Fruit fly (Drosophila melanogaster) whole organism, embryonic: ENCODE results near the gene CG32832.

Experiments used
- ATbp ChIP-seq: fragments of 200-800 bp; sonication (Bioruptor generic); optimal IDR thresholded peaks from 2 replicates; lab custom pipeline; 2017; ENCODE audit warnings: missing biosample characterization, mild to moderate bottlenecking, missing genetic modification characterization, missing genetic modification reagents
- CG10366 ChIP-seq: fragments of 200-800 bp; sonication (Bioruptor generic); IDR thresholded peaks from 2 replicates; pipeline ENCODE4 v1.3.6; 2022; ENCODE audit warnings: missing biosample characterization, missing genetic modification characterization
- CG11398 ChIP-seq: fragments of 200-800 bp; sonication (Bioruptor generic); optimal IDR thresholded peaks from 2 replicates; lab custom pipeline; 2016; ENCODE audit warnings: missing biosample characterization, missing genetic modification characterization
- CG11504 ChIP-seq: fragments of 200-800 bp; sonication (Bioruptor generic); optimal IDR thresholded peaks from 3 replicates; lab custom pipeline; 2019; ENCODE audit warnings: missing biosample characterization, mild to moderate bottlenecking, missing genetic modification characterization, moderate library complexity
- CG13296 ChIP-seq: fragments of 200-800 bp; sonication (Bioruptor generic); optimal IDR thresholded peaks from 3 replicates; lab custom pipeline; 2018; ENCODE audit warnings: missing biosample characterization, mild to moderate bottlenecking, missing genetic modification characterization
- CG15479 ChIP-seq: fragments of 200-800 bp; sonication (Bioruptor generic); optimal IDR thresholded peaks from 3 replicates; lab custom pipeline; 2019; ENCODE audit warnings: missing biosample characterization, mild to moderate bottlenecking, missing genetic modification characterization, moderate library complexity
- CG15514 ChIP-seq: fragments of 200-800 bp; sonication (Bioruptor generic); optimal IDR thresholded peaks from 3 replicates; lab custom pipeline; 2017; ENCODE audit warnings: missing biosample characterization, missing genetic modification characterization, mild to moderate bottlenecking, moderate library complexity, missing genetic modification reagents
- CG17361 ChIP-seq: fragments of 200-800 bp; sonication (Bioruptor generic); IDR thresholded peaks from 3 replicates; pipeline ENCODE4 v1.3.6; 2022; ENCODE audit warnings: missing biosample characterization, missing genetic modification characterization
- CG18764 ChIP-seq: fragments of 200-800 bp; sonication (Bioruptor generic); optimal IDR thresholded peaks from 3 replicates; lab custom pipeline; 2016; ENCODE audit warnings: missing biosample characterization, missing genetic modification characterization
- CG2199 ChIP-seq: fragments of 200-800 bp; sonication (Bioruptor generic); IDR thresholded peaks from 3 replicates; pipeline ENCODE4 v1.3.6; 2022; ENCODE audit warnings: missing biosample characterization, missing genetic modification characterization
- CG31388 ChIP-seq: fragments of 200-800 bp; sonication (Bioruptor generic); optimal IDR thresholded peaks from 2 replicates; lab custom pipeline; 2016; ENCODE audit warnings: missing biosample characterization, missing genetic modification characterization
- CG3163 ChIP-seq: fragments of 200-800 bp; sonication (Bioruptor generic); optimal IDR thresholded peaks from 3 replicates; lab custom pipeline; 2016; ENCODE audit warnings: missing biosample characterization, missing genetic modification characterization
- CG6813 ChIP-seq: fragments of 200-800 bp; sonication (Bioruptor generic); optimal IDR thresholded peaks from 2 replicates; lab custom pipeline; 2017; ENCODE audit warnings: missing biosample characterization, missing genetic modification characterization, mild to moderate bottlenecking, moderate library complexity, missing genetic modification reagents
- CG7987 ChIP-seq: fragments of 200-800 bp; sonication (Bioruptor generic); optimal IDR thresholded peaks from 2 replicates; lab custom pipeline; 2018; ENCODE audit warnings: missing biosample characterization, mild to moderate bottlenecking, missing genetic modification characterization, moderate library complexity
- CG8290 ChIP-seq, 3 experiments: fragments of 200-800 bp; sonication (Bioruptor generic); optimal IDR thresholded peaks; 2 replicates each; lab custom pipeline; 2016 to 2019; ENCODE audit warnings: missing biosample characterization in 3 of 3, missing genetic modification characterization in 3 of 3, mild to moderate bottlenecking in 2 of 3, moderate library complexity in 1 of 3
- CG9215 ChIP-seq: fragments of 200-800 bp; sonication (Bioruptor generic); IDR thresholded peaks from 2 replicates; pipeline ENCODE4 v1.3.6; 2022; ENCODE audit warnings: missing biosample characterization, missing genetic modification characterization
- CG9437 ChIP-seq: fragments of 200-800 bp; sonication (Bioruptor generic); optimal IDR thresholded peaks from 2 replicates; lab custom pipeline; 2018; ENCODE audit warnings: missing biosample characterization, mild to moderate bottlenecking, missing genetic modification characterization
- CG9932 ChIP-seq: fragments of 200-800 bp; sonication (Bioruptor generic); IDR thresholded peaks from 2 replicates; pipeline ENCODE4 v1.3.6; 2022; ENCODE audit warnings: missing biosample characterization, missing genetic modification characterization
- CoRest ChIP-seq: fragments of 200-800 bp; sonication (Bioruptor generic); optimal IDR thresholded peaks from 3 replicates; lab custom pipeline; 2018; ENCODE audit warnings: missing biosample characterization, mild to moderate bottlenecking, missing genetic modification characterization, moderate library complexity
- D19A ChIP-seq: fragments of 200-800 bp; optimal IDR thresholded peaks from 3 replicates; lab custom pipeline; 2019; ENCODE audit warnings: missing biosample characterization, mild to moderate bottlenecking, missing genetic modification characterization, moderate library complexity
- Deaf1 ChIP-seq: fragments of 200-800 bp; optimal IDR thresholded peaks from 3 replicates; lab custom pipeline; 2019; ENCODE audit warnings: missing biosample characterization, mild to moderate bottlenecking, missing genetic modification characterization, moderate library complexity
- Dll ChIP-seq: fragments of 200-800 bp; sonication (Bioruptor generic); IDR thresholded peaks from 4 replicates; pipeline ENCODE4 v1.3.6; 2022; ENCODE audit warnings: missing biosample characterization, missing genetic modification characterization; ENCODE audit not compliant: partially characterized antibody
- Ets65A ChIP-seq: fragments of 200-800 bp; sonication (Bioruptor generic); peaks from one replicate; lab custom pipeline; 2016; ENCODE audit warnings: missing biosample characterization, missing genetic modification characterization
- HLH3B ChIP-seq: fragments of 200-800 bp; sonication (Bioruptor generic); IDR thresholded peaks from 2 replicates; pipeline ENCODE4 v1.3.6; 2022; ENCODE audit warnings: missing biosample characterization, missing genetic modification characterization
- HLH4C ChIP-seq: fragments of 200-800 bp; sonication (Bioruptor generic); IDR thresholded peaks from 3 replicates; pipeline ENCODE4 v1.3.6; 2022; ENCODE audit warnings: missing biosample characterization, missing genetic modification characterization; ENCODE audit not compliant: partially characterized antibody
- Med ChIP-seq: fragments of 200-800 bp; sonication (Bioruptor generic); peaks from one replicate; lab custom pipeline; 2016; ENCODE audit warnings: missing biosample characterization, missing genetic modification characterization, mild to moderate bottlenecking, inconsistent platforms, moderate library complexity
- NK7.1 ChIP-seq: fragments of 200-800 bp; sonication (Bioruptor generic); optimal IDR thresholded peaks from 3 replicates; lab custom pipeline; 2016; ENCODE audit warnings: missing biosample characterization, missing genetic modification characterization
- NfI ChIP-seq: fragments of 200-800 bp; sonication (Bioruptor generic); optimal IDR thresholded peaks from 3 replicates; lab custom pipeline; 2018; ENCODE audit warnings: missing biosample characterization, mild to moderate bottlenecking, missing genetic modification characterization, moderate library complexity
- Oli ChIP-seq: fragments of 200-800 bp; sonication (Bioruptor generic); optimal IDR thresholded peaks from 2 replicates; lab custom pipeline; 2018; ENCODE audit warnings: missing biosample characterization, mild to moderate bottlenecking, missing genetic modification characterization, moderate library complexity
- Sox102F ChIP-seq: fragments of 200-800 bp; sonication (Bioruptor generic); optimal IDR thresholded peaks from 2 replicates; lab custom pipeline; 2018; ENCODE audit warnings: missing biosample characterization, mild to moderate bottlenecking, missing genetic modification characterization, moderate library complexity
- Xrp1 ChIP-seq: fragments of 200-800 bp; sonication (Bioruptor generic); IDR thresholded peaks from 2 replicates; pipeline ENCODE4 v1.3.6; 2022; ENCODE audit warnings: missing biosample characterization, missing genetic modification characterization
- bowl ChIP-seq: fragments of 200-800 bp; sonication (Bioruptor generic); IDR thresholded peaks from 2 replicates; pipeline ENCODE4 v1.3.6; 2022; ENCODE audit warnings: missing biosample characterization, missing genetic modification characterization
- chinmo ChIP-seq: fragments of 200-800 bp; sonication (Bioruptor generic); IDR thresholded peaks from 4 replicates; pipeline ENCODE4 v1.3.6; 2022; ENCODE audit warnings: missing biosample characterization, missing genetic modification characterization; ENCODE audit not compliant: partially characterized antibody
- exex ChIP-seq: fragments of 200-800 bp; sonication (Bioruptor generic); optimal IDR thresholded peaks from 4 replicates; lab custom pipeline; 2018; ENCODE audit warnings: missing biosample characterization, mild to moderate bottlenecking, missing genetic modification characterization, moderate library complexity
- hkb ChIP-seq, 2 experiments: fragments of 200-800 bp in 1 of 2; fragments of >200 bp in 1 of 2; sonication (Bioruptor generic) in 1 of 2; IDR thresholded peaks in 1 of 2; optimal IDR thresholded peaks in 1 of 2; 2 replicates each; pipeline versions ENCODE4 v1.3.6 to Lab custom; 2017 to 2022; ENCODE audit warnings: missing biosample characterization in 1 of 2, missing genetic modification characterization in 1 of 2
- kni ChIP-seq: fragments of 200-800 bp; sonication (Bioruptor generic); optimal IDR thresholded peaks from 3 replicates; lab custom pipeline; 2017; ENCODE audit warnings: mild to moderate bottlenecking, missing biosample characterization, missing genetic modification reagents, missing genetic modification characterization
- onecut ChIP-seq: fragments of 200-800 bp; sonication (Bioruptor generic); IDR thresholded peaks from 2 replicates; pipeline ENCODE4 v1.3.6; 2022; ENCODE audit warnings: missing biosample characterization, missing genetic modification characterization
- pnt ChIP-seq: fragments of 200-800 bp; sonication (Bioruptor generic); optimal IDR thresholded peaks from 3 replicates; lab custom pipeline; 2016; ENCODE audit warnings: missing biosample characterization, missing genetic modification characterization
- sens ChIP-seq: fragments of 200-800 bp; sonication (Bioruptor generic); peaks from one replicate; lab custom pipeline; 2016; ENCODE audit warnings: missing biosample characterization, missing genetic modification characterization
- slp2 ChIP-seq: fragments of 200-800 bp; sonication (Bioruptor generic); optimal IDR thresholded peaks from 2 replicates; lab custom pipeline; 2016; ENCODE audit warnings: missing biosample characterization, missing genetic modification characterization
- tll ChIP-seq, 2 experiments: fragments of 200-800 bp in 1 of 2; fragments of >200 bp in 1 of 2; sonication (Bioruptor generic) in 1 of 2; optimal IDR thresholded peaks; 2 replicates each; lab custom pipeline; 2017 to 2019; ENCODE audit warnings: missing biosample characterization in 2 of 2, missing genetic modification characterization in 2 of 2, mild to moderate bottlenecking in 1 of 2, moderate library complexity in 1 of 2
- twi ChIP-seq: fragments of 200-800 bp; optimal IDR thresholded peaks from 2 replicates; lab custom pipeline; 2019; ENCODE audit warnings: missing biosample characterization, mild to moderate bottlenecking, missing genetic modification characterization, moderate library complexity
- wek ChIP-seq: fragments of 200-800 bp; sonication (Bioruptor generic); optimal IDR thresholded peaks from 3 replicates; lab custom pipeline; 2018; ENCODE audit warnings: missing biosample characterization, mild to moderate bottlenecking, missing genetic modification characterization, moderate library complexity
- wor ChIP-seq: fragments of 200-800 bp; sonication (Bioruptor generic); IDR thresholded peaks from 2 replicates; pipeline ENCODE4 v1.3.6; 2022; ENCODE audit warnings: missing biosample characterization, missing genetic modification characterization
- z ChIP-seq: fragments of 200-800 bp; sonication (Bioruptor generic); IDR thresholded peaks from 3 replicates; pipeline ENCODE4 v1.3.6; 2022; ENCODE audit warnings: missing biosample characterization, missing genetic modification characterization

The CG32832 gene

dm6 chr2L:16859566-16859965 lies 19.5 kb downstream of the CG32832 start (continued):
- TF ChIP-seq CG11398 (GFP tag; lab: Kevin White, UChicago) = no peak
- TF ChIP-seq twi (tag; lab: Kevin White, UChicago) = no peak

- no peak for TF ChIP-seq sens
- TF ChIP-seq CG2199 = peak; percentile 98
- TF ChIP-seq CG15479 (GFP tag; lab: Kevin White, UChicago) = peak; percentile 4
- no peak for TF ChIP-seq CG8290 (GFP tag; optimal IDR thresholded peaks at IDR 0.05; lab: Kevin White, UChicago)
- peak in 1 of 2 experiments; percentile 9 for TF ChIP-seq CG8290 (tag; optimal IDR thresholded peaks at IDR 0.05; lab: Kevin White, UChicago)
- TF ChIP-seq z = peak; percentile 94
- peak; percentile 78 for TF ChIP-seq Ets65A (GFP tag; lab: Kevin White, UChicago)
- TF ChIP-seq Med (GFP tag; lab: Kevin White, UChicago) = peak; percentile 75
- no peak for TF ChIP-seq HLH4C (GFP tag; lab: Robert Waterston, UW)
- TF ChIP-seq twi (tag; lab: Kevin White, UChicago) = peak; percentile 87
- TF ChIP-seq CG15514 (GFP tag; lab: Kevin White, UChicago) = no peak
- TF ChIP-seq CG10366 = peak; percentile 9; the same call in 1 of the 2 replicates
- no peak for TF ChIP-seq bowl (GFP tag; lab: Robert Waterston, UW)
- peak in 1 of 2 experiments; percentile 51 for TF ChIP-seq tll (GFP tag; optimal IDR thresholded peaks at IDR 0.05; lab: Kevin White, UChicago)
- peak; percentile 21 for TF ChIP-seq CG3163 (GFP tag; lab: Kevin White, UChicago)
- no peak for TF ChIP-seq CoRest (tag; lab: Kevin White, UChicago)
- peak; percentile 79 for TF ChIP-seq CG9437 (GFP tag; lab: Kevin White, UChicago)
Measured at dm6 chr2L:16859103-16859502, 20.0 kb downstream of the CG32832 start.

dm6 chr2L:16858466-16859007 lies 20.6 kb downstream of the CG32832 start, which contains the start of gene CG31809:
CG31809 (minus strand) TSS chr2L:16858714.
- TF ChIP-seq CG9215 (GFP tag; lab: Robert Waterston, UW) = no peak
- no peak for TF ChIP-seq CG9932 (GFP tag; lab: Robert Waterston, UW)
- TF ChIP-seq slp2 (GFP tag; lab: Kevin White, UChicago) = no peak
- TF ChIP-seq chinmo (GFP tag; lab: Robert Waterston, UW) = 0 out of 4 replicates have a peak, but pooled peaks have one; percentile 62
- TF ChIP-seq CG11504 (tag; lab: Kevin White, UChicago) = peak; percentile 3
- TF ChIP-seq HLH3B (GFP tag; lab: Robert Waterston, UW) = no peak
- TF ChIP-seq sens = peak; percentile 5
- no peak for TF ChIP-seq pnt (GFP tag; lab: Kevin White, UChicago)
- no peak for TF ChIP-seq CG31388
- TF ChIP-seq ATbp (GFP tag; lab: Kevin White, UChicago) = no peak
- TF ChIP-seq CG6813 = peak; percentile 25
- TF ChIP-seq NfI (GFP tag; lab: Kevin White, UChicago) = no peak
- peak; percentile 47 for TF ChIP-seq wek (GFP tag; lab: Kevin White, UChicago)
- TF ChIP-seq CG7987 (GFP tag; lab: Kevin White, UChicago) = peak; percentile 13
- peak; percentile 71 for TF ChIP-seq CG3163 (GFP tag; lab: Kevin White, UChicago)
- no peak for TF ChIP-seq wor
- 0 out of 4 replicates have a peak, but pooled peaks have one; percentile 23 for TF ChIP-seq Dll (GFP tag; lab: Robert Waterston, UW)
- peak; percentile 22; the same call in 1 of the 2 replicates for TF ChIP-seq Xrp1 (GFP tag; lab: Robert Waterston, UW)
- peak; percentile 8 for TF ChIP-seq kni (GFP tag; lab: Kevin White, UChicago)
- TF ChIP-seq exex (tag; lab: Kevin White, UChicago) = peak; percentile 18
- TF ChIP-seq CG17361 (GFP tag; lab: Robert Waterston, UW) = no peak
- TF ChIP-seq Deaf1 (tag; lab: Kevin White, UChicago) = peak; percentile 62
- TF ChIP-seq hkb (optimal IDR thresholded peaks at IDR 0.05; lab: Kevin White, UChicago) = no peak
- TF ChIP-seq hkb (GFP tag; IDR thresholded peaks at IDR 0.05; lab: Robert Waterston, UW) = peak; percentile 38; the same call in 1 of the 2 replicates
- TF ChIP-seq CG2199 = peak; percentile 66; the same call in 2 of the 3 replicates
- peak; percentile 20 for TF ChIP-seq CG13296 (GFP tag; lab: Kevin White, UChicago)
- peak; percentile 38; the same call in 1 of the 2 replicates for TF ChIP-seq onecut (GFP tag; lab: Robert Waterston, UW)
- peak; percentile 4 for TF ChIP-seq Sox102F (GFP tag; lab: Kevin White, UChicago)
- TF ChIP-seq NK7.1 (GFP tag; lab: Kevin White, UChicago) = no peak
- peak; percentile 13 for TF ChIP-seq D19A (tag; lab: Kevin White, UChicago)
- TF ChIP-seq CG18764 (GFP tag; lab: Kevin White, UChicago) = no peak
- no peak for TF ChIP-seq Oli (tag; lab: Kevin White, UChicago)
